Fruit fly (Drosophila melanogaster): Measurements from ENCODE around the gene CG15580.

DNA sequence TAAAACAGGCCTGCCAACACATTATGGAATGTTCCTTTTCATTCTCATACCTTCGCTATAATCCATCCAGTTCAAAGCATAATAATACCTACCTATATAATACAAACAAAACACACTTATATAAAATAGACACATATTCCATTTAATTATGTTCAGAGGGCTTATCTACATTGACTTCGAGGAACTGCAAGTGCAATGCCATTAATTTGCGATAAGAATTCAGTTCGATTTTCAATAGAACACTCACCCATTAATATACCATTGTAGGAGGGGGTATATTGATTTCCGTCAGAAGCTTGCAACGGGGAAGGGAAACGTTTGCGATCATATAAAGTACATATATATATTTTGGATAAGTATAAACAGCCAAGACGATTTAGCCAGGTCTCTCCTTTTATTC lies 32.1 kb downstream of the CG15580 start:
- TF ChIP-seq tgo (GFP tag; IDR thresholded peaks at IDR 0.05) (no peak), CG4328 (GFP tag; optimal IDR thresholded peaks at IDR 0.05) (no peak), psq (GFP tag; optimal IDR thresholded peaks at IDR 0.05) (no peak), Dll (GFP tag; IDR thresholded peaks at IDR 0.05; ENCODE audit: partially characterized antibody) (no peak), zf30C (GFP tag; optimal IDR thresholded peaks at IDR 0.05) (no peak), disco-r (GFP tag; optimal IDR thresholded peaks at IDR 0.05) (no peak)

Measured in whole organism, embryonic.